Fruit fly (Drosophila melanogaster) S2 (cell line): ENCODE results near the gene eIF4H1.

Experiments used
- CG8478 ChIP-seq: fragments of >200 bp; optimal IDR thresholded peaks from 2 replicates; lab custom pipeline; 2018
- CTCF ChIP-seq, 2 experiments: fragments of >200 bp; optimal IDR thresholded peaks; 2 replicates each; lab custom pipeline; 2018

DNA sequence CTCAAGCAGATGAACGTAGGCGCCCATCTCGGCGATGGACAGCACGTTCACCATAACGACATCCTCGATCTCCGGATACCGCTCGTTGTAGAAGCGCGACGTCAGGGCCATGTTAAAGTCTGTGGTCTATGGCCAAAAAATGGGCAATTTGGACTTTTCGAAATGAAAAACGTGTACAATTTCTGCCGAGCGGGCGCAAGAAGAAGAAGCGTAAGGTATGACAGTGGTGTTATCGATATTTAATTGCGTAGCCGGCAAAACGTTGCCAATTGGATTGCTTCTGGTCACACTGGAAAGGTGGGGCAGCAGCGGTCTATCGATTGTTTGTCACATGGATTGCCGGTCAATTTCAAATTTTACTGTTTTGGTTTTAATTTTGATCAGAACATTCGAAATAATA is 1.7 kb upstream of the eIF4H1 start, which contains the start of gene eIF2alpha:
- no peak for TF ChIP-seq CG8478 (lab: Kevin White, UChicago)
- TF ChIP-seq CTCF (optimal IDR thresholded peaks at IDR 0.05; lab: Kevin White, UChicago): peak; percentile 10 to 13
